Worm (Caenorhabditis elegans): ENCODE results near the gene C40H1.9.

The C40H1.9 gene

ce11 chrIII:9299919-9300318 lies 19.8 kb upstream of the C40H1.9 start, which contains the start of gene K01B6.3:
K01B6.3 (plus strand) TSS chrIII:9300219.
- TF ChIP-seq dmd-4 (tag; optimal IDR thresholded peaks at IDR 0.05) (no peak), sem-4 (tag; optimal IDR thresholded peaks at IDR 0.05) (no peak), crh-2 (tag; optimal IDR thresholded peaks at IDR 0.05) (no peak), lin-11 (tag; optimal IDR thresholded peaks at IDR 0.05) (no peak), ceh-82 (tag; optimal IDR thresholded peaks at IDR 0.05) (no peak), unc-55 (GFP tag; optimal IDR thresholded peaks at IDR 0.05) (no peak), fos-1 (tag; optimal IDR thresholded peaks at IDR 0.05) (no peak), nhr-10 (tag; optimal IDR thresholded peaks at IDR 0.05) (no peak), alr-1 (tag; optimal IDR thresholded peaks at IDR 0.05) (no peak), elt-1 (tag; optimal IDR thresholded peaks at IDR 0.05) (no peak), nhr-6 (tag; optimal IDR thresholded peaks at IDR 0.05) (no peak), nhr-129 (tag; optimal IDR thresholded peaks at IDR 0.05) (no peak), unc-62 (GFP tag; optimal IDR thresholded peaks at IDR 0.05) (no peak), nhr-77 (tag; optimal IDR thresholded peaks at IDR 0.05) (no peak), ZK546.5 (tag; optimal IDR thresholded peaks at IDR 0.05) (no peak), blmp-1 (tag; optimal IDR thresholded peaks at IDR 0.05; ENCODE audit: insufficient read depth) (no peak)

ce11 chrIII:9300670-9301069 lies 19.1 kb upstream of the C40H1.9 start:
- peak; percentile 32 for TF ChIP-seq nhr-25 (tag; optimal IDR thresholded peaks at IDR 0.05)
- peak; percentile 85 for TF ChIP-seq blmp-1 (tag; optimal IDR thresholded peaks at IDR 0.05; ENCODE audit: insufficient read depth)
- no peak for TF ChIP-seq fos-1 (tag; optimal IDR thresholded peaks at IDR 0.05)
- TF ChIP-seq peb-1 (tag; optimal IDR thresholded peaks at IDR 0.05), result no peak
- no peak for TF ChIP-seq nhr-6 (tag; optimal IDR thresholded peaks at IDR 0.05)

- TF ChIP-seq elt-3 (tag; optimal IDR thresholded peaks at IDR 0.05) (no peak), nhr-77 (tag; optimal IDR thresholded peaks at IDR 0.05) (no peak), ama-1 (optimal IDR thresholded peaks at IDR 0.05) (no peak), dmd-4 (tag; optimal IDR thresholded peaks at IDR 0.05) (no peak), nhr-10 (tag; optimal IDR thresholded peaks at IDR 0.05) (no peak), ZK546.5 (tag; optimal IDR thresholded peaks at IDR 0.05) (no peak), gmeb-1 (tag; optimal IDR thresholded peaks at IDR 0.05) (no peak), R02D3.7 (tag; optimal IDR thresholded peaks at IDR 0.05) (no peak), fos-1 (tag; optimal IDR thresholded peaks at IDR 0.05) (no peak), lsy-2 (tag; optimal IDR thresholded peaks at IDR 0.05) (no peak), ztf-4 (tag; optimal IDR thresholded peaks at IDR 0.05) (no peak), nhr-129 (tag; optimal IDR thresholded peaks at IDR 0.05) (no peak), lin-13 (GFP tag; optimal IDR thresholded peaks at IDR 0.05) (no peak), snpc-4 (tag; optimal IDR thresholded peaks at IDR 0.05) (no peak), Y55F3AM.14 (GFP tag; optimal IDR thresholded peaks at IDR 0.05) (no peak), aly-2 (tag; optimal IDR thresholded peaks at IDR 0.05) (no peak), ceh-82 (tag; optimal IDR thresholded peaks at IDR 0.05) (no peak)
Measured at ce11 chrIII:9306596-9306995, 13.1 kb upstream of the C40H1.9 start, which contains the start of gene srx-45. srx-45 (minus strand) TSS chrIII:9306696.

ce11 chrIII:9309840-9310239 lies 9.9 kb upstream of the C40H1.9 start:
- TF ChIP-seq nhr-12 (tag; optimal IDR thresholded peaks at IDR 0.05), result no peak
- no peak for TF ChIP-seq mab-5 (tag; optimal IDR thresholded peaks at IDR 0.05)
- no peak for TF ChIP-seq unc-55 (GFP tag; optimal IDR thresholded peaks at IDR 0.05)
- peak; percentile 50 for TF ChIP-seq nhr-21 (tag; optimal IDR thresholded peaks at IDR 0.05)
- peak; percentile 51 for TF ChIP-seq dmd-4 (tag; optimal IDR thresholded peaks at IDR 0.05)
- TF ChIP-seq nhr-25 (tag; optimal IDR thresholded peaks at IDR 0.05), result no peak
- TF ChIP-seq lin-11 (tag; optimal IDR thresholded peaks at IDR 0.05), result no peak
- peak in 1 of 2 experiments; percentile 1 for TF ChIP-seq lsy-2 (tag; optimal IDR thresholded peaks at IDR 0.05)

ce11 chrIII:9314476-9314875 lies 5.3 kb upstream of the C40H1.9 start, which contains the start of gene C40H1.8:
C40H1.8 (plus strand) TSS chrIII:9314717.
- peak; percentile 34 for TF ChIP-seq fos-1 (tag; optimal IDR thresholded peaks at IDR 0.05)
- no peak for TF ChIP-seq lsy-2 (tag; optimal IDR thresholded peaks at IDR 0.05)
- TF ChIP-seq nhr-12 (tag; optimal IDR thresholded peaks at IDR 0.05), result no peak

ce11 chrIII:9315180-9315579 lies 4.6 kb upstream of the C40H1.9 start:
- TF ChIP-seq ztf-1 (GFP tag; conservative IDR thresholded peaks at IDR 0.05), result no peak
- no peak for TF ChIP-seq skn-1 (tag; optimal IDR thresholded peaks at IDR 0.05)
- no peak for TF ChIP-seq ceh-82 (tag; optimal IDR thresholded peaks at IDR 0.05)
- no peak for TF ChIP-seq ztf-4 (tag; optimal IDR thresholded peaks at IDR 0.05)
- no peak for TF ChIP-seq ztf-11 (tag; optimal IDR thresholded peaks at IDR 0.05)
- no peak for TF ChIP-seq ama-1 (optimal IDR thresholded peaks at IDR 0.05)
- TF ChIP-seq elt-1 (tag; optimal IDR thresholded peaks at IDR 0.05), result no peak
- no peak for TF ChIP-seq lin-13 (GFP tag; optimal IDR thresholded peaks at IDR 0.05)
- no peak for TF ChIP-seq ZK546.5 (tag; optimal IDR thresholded peaks at IDR 0.05)
- TF ChIP-seq gmeb-1 (tag; optimal IDR thresholded peaks at IDR 0.05), result no peak
